Fruit fly (Drosophila melanogaster) whole organism, wandering third instar larva: ENCODE data around the gene CG17549.

Experiments
- Abd-B ChIP-seq: fragments of >200 bp; optimal IDR thresholded peaks from 2 replicates; lab custom pipeline; 2017; ENCODE audit warnings: missing biosample characterization, missing genetic modification characterization
- CG32264 ChIP-seq: fragments of 200-800 bp; sonication (Bioruptor generic); optimal IDR thresholded peaks from 2 replicates; lab custom pipeline; 2016; ENCODE audit warnings: missing biosample characterization, missing genetic modification characterization
- CG9705 ChIP-seq: fragments of 200-800 bp; sonication (Bioruptor generic); optimal IDR thresholded peaks from 2 replicates; lab custom pipeline; 2018; ENCODE audit warnings: missing biosample characterization, mild to moderate bottlenecking, missing genetic modification characterization
- Dfd ChIP-seq: fragments of >200 bp; optimal IDR thresholded peaks from 2 replicates; lab custom pipeline; 2017; ENCODE audit warnings: missing biosample characterization, missing genetic modification characterization
- Dif ChIP-seq: fragments of 200-275, 200-300 bp; sonication (Bioruptor generic); optimal IDR thresholded peaks from 2 replicates; lab custom pipeline; 2018; ENCODE audit warnings: missing biosample characterization, missing genetic modification characterization; ENCODE audit not compliant: partially characterized antibody
- GATAd ChIP-seq: sonication (Bioruptor generic); optimal IDR thresholded peaks from 2 replicates; lab custom pipeline; 2016; ENCODE audit warnings: missing biosample characterization, missing genetic modification characterization
- HLH106 ChIP-seq: fragments of 200-800 bp; optimal IDR thresholded peaks from 3 replicates; lab custom pipeline; 2019; ENCODE audit warnings: missing biosample characterization, mild to moderate bottlenecking, missing genetic modification characterization, moderate library complexity
- Hnf4 ChIP-seq: fragments of 200-800 bp; sonication (Bioruptor generic); optimal IDR thresholded peaks from 2 replicates; lab custom pipeline; 2016; ENCODE audit warnings: missing biosample characterization, mild to moderate bottlenecking, missing genetic modification characterization
- Hr78 ChIP-seq: fragments of >200 bp; optimal IDR thresholded peaks from 2 replicates; lab custom pipeline; 2017; ENCODE audit warnings: missing biosample characterization, missing genetic modification characterization
- Hr83 ChIP-seq: fragments of 200-300 bp; sonication (Bioruptor generic); optimal IDR thresholded peaks from 2 replicates; lab custom pipeline; 2016; ENCODE audit warnings: missing biosample characterization, mild to moderate bottlenecking, missing genetic modification characterization, moderate library complexity; ENCODE audit not compliant: poor library complexity, severe bottlenecking
- Jra ChIP-seq: sonication (Bioruptor generic); optimal IDR thresholded peaks from 2 replicates; lab custom pipeline; 2016; ENCODE audit warnings: missing biosample characterization, missing genetic modification characterization
- Mio ChIP-seq: sonication (Bioruptor generic); optimal IDR thresholded peaks from 2 replicates; lab custom pipeline; 2016; ENCODE audit warnings: missing biosample characterization, missing genetic modification characterization
- Myc ChIP-seq: fragments of >200 bp; optimal IDR thresholded peaks from 2 replicates; lab custom pipeline; 2017
- N ChIP-seq: fragments of >200 bp; optimal IDR thresholded peaks from 2 replicates; lab custom pipeline; 2018; ENCODE audit warnings: missing biosample characterization, missing external identifiers, missing genetic modification characterization
- OdsH ChIP-seq: fragments of 200-800 bp; sonication (Bioruptor generic); optimal IDR thresholded peaks from 2 replicates; lab custom pipeline; 2016; ENCODE audit warnings: missing biosample characterization, mild to moderate bottlenecking, missing genetic modification characterization
- Rel ChIP-seq, 2 experiments: fragments of 200-800 bp; sonication (Bioruptor generic) in 1 of 2; optimal IDR thresholded peaks; 2 replicates in 1 of 2; 3 replicates in 1 of 2; lab custom pipeline; 2016 to 2019; ENCODE audit warnings: mild to moderate bottlenecking in 2 of 2, missing biosample characterization in 2 of 2, missing genetic modification characterization in 2 of 2, moderate library complexity in 1 of 2
- Sp1 ChIP-seq: fragments of 200-800 bp; sonication (Bioruptor generic); optimal IDR thresholded peaks from 3 replicates; lab custom pipeline; 2019; ENCODE audit warnings: missing biosample characterization, mild to moderate bottlenecking, missing genetic modification characterization, moderate library complexity
- br ChIP-seq: fragments of 200-800 bp; sonication (Bioruptor generic); optimal IDR thresholded peaks from 2 replicates; lab custom pipeline; 2016; ENCODE audit warnings: missing biosample characterization, missing genetic modification characterization
- brk ChIP-seq: fragments of 200-800 bp; sonication (Bioruptor generic); optimal IDR thresholded peaks from 2 replicates; lab custom pipeline; 2016; ENCODE audit warnings: missing biosample characterization, mild to moderate bottlenecking, missing genetic modification characterization
- dl ChIP-seq, 2 experiments: fragments of 175-275, 200-275 bp in 1 of 2; fragments of 200-275 bp in 1 of 2; sonication (Bioruptor generic); optimal IDR thresholded peaks; lab custom pipeline; 2018; ENCODE audit warnings: mild to moderate bottlenecking in 2 of 2, missing biosample characterization in 2 of 2, missing genetic modification characterization in 2 of 2, moderate library complexity in 2 of 2; ENCODE audit not compliant: partially characterized antibody in 2 of 2, insufficient read depth in 1 of 2
- dmrt93B ChIP-seq: fragments of 200-800 bp; sonication (Bioruptor generic); optimal IDR thresholded peaks from 2 replicates; lab custom pipeline; 2018; ENCODE audit warnings: missing biosample characterization, mild to moderate bottlenecking, missing genetic modification characterization
- dsf ChIP-seq: sonication (Bioruptor generic); optimal IDR thresholded peaks from 2 replicates; lab custom pipeline; 2016; ENCODE audit warnings: missing biosample characterization, missing genetic modification characterization, borderline replicate concordance
- ey ChIP-seq: fragments of 200-800 bp; sonication (Bioruptor generic); optimal IDR thresholded peaks from 2 replicates; lab custom pipeline; 2016; ENCODE audit warnings: missing biosample characterization, missing genetic modification characterization
- foxo ChIP-seq, 2 experiments: fragments of 200-800 bp; sonication (Bioruptor generic); optimal IDR thresholded peaks; 2 replicates in 1 of 2; 3 replicates in 1 of 2; lab custom pipeline; 2016 to 2017; ENCODE audit warnings: missing biosample characterization in 2 of 2, missing genetic modification characterization in 2 of 2
- h ChIP-seq: fragments of 200-800 bp; sonication (Bioruptor generic); optimal IDR thresholded peaks from 3 replicates; lab custom pipeline; 2016; ENCODE audit warnings: missing biosample characterization, mild to moderate bottlenecking, missing genetic modification characterization
- jim ChIP-seq: fragments of 175-275, 200-325 bp; sonication (Bioruptor generic); optimal IDR thresholded peaks from 2 replicates; lab custom pipeline; 2016; ENCODE audit warnings: missing biosample characterization, mild to moderate bottlenecking, missing genetic modification characterization
- lola ChIP-seq: fragments of >200 bp; optimal IDR thresholded peaks from 2 replicates; lab custom pipeline; 2017; ENCODE audit warnings: missing biosample characterization, missing genetic modification characterization
- pan ChIP-seq: fragments of >200 bp; optimal IDR thresholded peaks from 2 replicates; lab custom pipeline; 2017
- psq ChIP-seq: fragments of 200-800 bp; sonication (Bioruptor generic); optimal IDR thresholded peaks from 3 replicates; lab custom pipeline; 2017; ENCODE audit warnings: missing biosample characterization, mild to moderate bottlenecking, missing genetic modification characterization, moderate library complexity
- sage ChIP-seq: fragments of 200-800 bp; sonication (Bioruptor generic); optimal IDR thresholded peaks from 2 replicates; lab custom pipeline; 2016; ENCODE audit warnings: missing biosample characterization, mild to moderate bottlenecking, missing genetic modification characterization
- sv ChIP-seq: fragments of 200-800 bp; sonication (Bioruptor generic); optimal IDR thresholded peaks from 3 replicates; lab custom pipeline; 2016; ENCODE audit warnings: missing biosample characterization, missing genetic modification characterization
- tai ChIP-seq: sonication (Bioruptor generic); optimal IDR thresholded peaks from 2 replicates; lab custom pipeline; 2016; ENCODE audit warnings: missing biosample characterization, missing genetic modification characterization
- usp ChIP-seq: fragments of >200 bp; optimal IDR thresholded peaks from 2 replicates; lab custom pipeline; 2017; ENCODE audit warnings: missing biosample characterization, missing genetic modification characterization

Gene CG17549

dm6 chr2L:19388966-19389365 is 909 bp downstream of the CG17549 start:
- TF ChIP-seq Rel (GFP tag; optimal IDR thresholded peaks at IDR 0.05; lab: Kevin White, UChicago) = no peak
- TF ChIP-seq Rel (tag; optimal IDR thresholded peaks at IDR 0.05; lab: Kevin White, UChicago) = peak; percentile 93
- TF ChIP-seq pan = no peak
- TF ChIP-seq dl (GFP tag; optimal IDR thresholded peaks at IDR 0.05; lab: Kevin White, UChicago; ENCODE audit: insufficient read depth in 1 of 2, partially characterized antibody in 2 of 2) = no peak
- TF ChIP-seq brk (GFP tag; lab: Kevin White, UChicago) = no peak
- no peak for TF ChIP-seq HLH106
- TF ChIP-seq Abd-B (GFP tag; lab: Kevin White, UChicago) = no peak
- no peak for TF ChIP-seq sage
- no peak for TF ChIP-seq Hr78 (GFP tag; lab: Kevin White, UChicago)
- TF ChIP-seq Dif (GFP tag; lab: Kevin White, UChicago) = no peak

dm6 chr2L:19386106-19386715 is 3.7 kb downstream of the CG17549 start, which contains the start of gene fon:
Gene fon (minus strand): TSS chr2L:19386205.
- TF ChIP-seq sv (GFP tag; lab: Kevin White, UChicago) = no peak
- no peak for TF ChIP-seq HLH106
- TF ChIP-seq jim (GFP tag; lab: Kevin White, UChicago) = no peak
- TF ChIP-seq Dif (GFP tag; lab: Kevin White, UChicago) = no peak
- no peak for TF ChIP-seq OdsH
- no peak for TF ChIP-seq h (GFP tag; lab: Kevin White, UChicago)
- no peak for TF ChIP-seq Mio
- TF ChIP-seq dl (GFP tag; optimal IDR thresholded peaks at IDR 0.05; lab: Kevin White, UChicago; ENCODE audit: insufficient read depth in 1 of 2, partially characterized antibody in 2 of 2) = no peak
- TF ChIP-seq tai (GFP tag; lab: Kevin White, UChicago) = no peak
- TF ChIP-seq usp = no peak
- TF ChIP-seq psq (GFP tag; lab: Kevin White, UChicago) = no peak
- no peak for TF ChIP-seq pan
- TF ChIP-seq N (GFP tag; lab: Kevin White, UChicago) = no peak
- no peak for TF ChIP-seq Jra
- TF ChIP-seq GATAd (GFP tag; lab: Kevin White, UChicago) = no peak
- TF ChIP-seq Dfd (GFP tag; lab: Kevin White, UChicago) = no peak
- TF ChIP-seq Sp1 = no peak
- no peak for TF ChIP-seq sage
- no peak for TF ChIP-seq Myc (lab: Kevin White, UChicago)
- no peak for TF ChIP-seq Hr78 (GFP tag; lab: Kevin White, UChicago)

- no peak for TF ChIP-seq dl (GFP tag; optimal IDR thresholded peaks at IDR 0.05; lab: Kevin White, UChicago; ENCODE audit: insufficient read depth in 1 of 2, partially characterized antibody in 2 of 2)
- TF ChIP-seq usp = no peak
- TF ChIP-seq CG32264 = no peak
- no peak for TF ChIP-seq dsf
- no peak for TF ChIP-seq dmrt93B (GFP tag; lab: Kevin White, UChicago)
- no peak for TF ChIP-seq OdsH
- TF ChIP-seq lola (GFP tag; lab: Kevin White, UChicago) = no peak
- TF ChIP-seq CG9705 = no peak
- no peak for TF ChIP-seq Hr83 (GFP tag; lab: Kevin White, UChicago)
- TF ChIP-seq Myc (lab: Kevin White, UChicago) = no peak
These were observed 7.5 kb downstream of the CG17549 start for dm6 chr2L:19382353-19382752.

- TF ChIP-seq foxo (GFP tag; optimal IDR thresholded peaks at IDR 0.05; lab: Kevin White, UChicago) (no peak), lola (GFP tag; lab: Kevin White, UChicago) (no peak), br (GFP tag; lab: Kevin White, UChicago) (no peak), CG32264 (no peak), CG9705 (no peak), Hr83 (GFP tag; lab: Kevin White, UChicago) (no peak)
These were observed 9.2 kb downstream of the CG17549 start, which contains the start of gene CG17350 for dm6 chr2L:19380630-19381029. Gene CG17350 (plus strand): TSS chr2L:19380930.

- TF ChIP-seq ey (GFP tag; lab: Kevin White, UChicago) = no peak
- no peak for TF ChIP-seq Hnf4 (GFP tag; lab: Kevin White, UChicago)
- TF ChIP-seq jim (GFP tag; lab: Kevin White, UChicago) = no peak
- TF ChIP-seq Myc (lab: Kevin White, UChicago) = peak; percentile 37
- TF ChIP-seq sv (GFP tag; lab: Kevin White, UChicago) = no peak
- TF ChIP-seq, all 38 proteins: peak for 1
These were observed 11.3 kb downstream of the CG17549 start for dm6 chr2L:19378620-19379019.
